Worm (Caenorhabditis elegans) whole organism, mixed stage, embryonic: ENCODE results near the gene atp-4.

Source experiments
- elt-3 ChIP-seq: fragments of 150-350 bp; optimal IDR thresholded peaks from 2 replicates; lab custom pipeline; 2014; ENCODE audit warnings: missing biosample characterization, missing genetic modification characterization
- hlh-1 ChIP-seq: fragments of 150-350 bp; optimal IDR thresholded peaks from 2 replicates; lab custom pipeline; 2014; ENCODE audit warnings: missing biosample characterization, missing genetic modification reagents, missing genetic modification characterization
- lsy-2 ChIP-seq: fragments of 150-350 bp; optimal IDR thresholded peaks from 2 replicates; lab custom pipeline; 2014; ENCODE audit warnings: missing biosample characterization, missing genetic modification characterization

DNA sequence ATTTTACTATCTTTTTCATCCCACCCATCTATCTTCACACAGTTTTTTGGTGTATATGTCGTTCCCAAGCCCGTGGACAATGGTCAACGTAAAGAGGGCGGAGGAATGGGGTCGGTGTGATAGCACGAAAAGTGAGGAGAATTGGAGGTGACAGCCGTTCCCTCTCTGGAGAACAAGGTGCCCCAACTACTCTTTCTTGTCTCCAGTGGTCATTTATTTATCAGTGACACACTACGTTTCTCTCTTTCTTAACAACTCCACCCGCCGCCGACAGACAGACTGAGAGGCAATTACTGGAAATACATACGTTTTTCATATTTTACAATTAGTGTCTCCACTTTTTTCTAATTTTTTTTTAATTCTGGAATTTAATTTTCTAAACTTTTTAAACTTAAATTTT, 30.0 kb upstream of the atp-4 start:
- TF ChIP-seq lsy-2 (tag; lab: Kevin White, UChicago) (no peak), hlh-1 (peak; percentile 66), elt-3 (tag; lab: Kevin White, UChicago) (no peak)
